Worm (Caenorhabditis elegans) whole organism, early embryonic: ENCODE measurements around the gene Y37D8A.25.

ENCODE experiments used
- B0310.2 ChIP-seq: sonication (generic microtip); optimal IDR thresholded peaks from 2 replicates; lab custom pipeline; 2016; ENCODE audit warnings: mild to moderate bottlenecking, missing genetic modification characterization, missing compliant biosample characterization
- F13C5.2 ChIP-seq: sonication (generic microtip); optimal IDR thresholded peaks from 2 replicates; lab custom pipeline; 2017; ENCODE audit warnings: mild to moderate bottlenecking, missing genetic modification characterization, inconsistent platforms, missing compliant biosample characterization
- aly-1 ChIP-seq: sonication (generic microtip); optimal IDR thresholded peaks from 2 replicates; lab custom pipeline; 2016; ENCODE audit warnings: missing genetic modification characterization, missing compliant biosample characterization
- ama-1 ChIP-seq: fragments of 150-350 bp; optimal IDR thresholded peaks from 2 replicates; lab custom pipeline; 2014
- ceh-13 ChIP-seq: fragments of 200-800 bp; sonication (Bioruptor generic); optimal IDR thresholded peaks from 2 replicates; lab custom pipeline; 2018; ENCODE audit warnings: mild to moderate bottlenecking, missing genetic modification characterization, missing compliant biosample characterization
- ceh-36 ChIP-seq: sonication (generic microtip); optimal IDR thresholded peaks from 2 replicates; lab custom pipeline; 2016; ENCODE audit warnings: missing genetic modification characterization, inconsistent platforms, missing compliant biosample characterization
- ets-7 ChIP-seq: sonication (generic microtip); optimal IDR thresholded peaks from 2 replicates; lab custom pipeline; 2016; ENCODE audit warnings: missing genotype, missing genetic modification characterization, missing compliant biosample characterization
- flt-1 ChIP-seq: fragments of 200-800 bp; sonication (Bioruptor generic); IDR thresholded peaks from 2 replicates; pipeline ENCODE4 v1.3.6; 2022; ENCODE audit warnings: missing genetic modification characterization, missing compliant biosample characterization
- hmbx-1 ChIP-seq: sonication (generic microtip); optimal IDR thresholded peaks from 2 replicates; lab custom pipeline; 2016; ENCODE audit warnings: mild to moderate bottlenecking, missing genetic modification characterization, missing compliant biosample characterization
- hmg-4 ChIP-seq: fragments of 200-800 bp; sonication (Bioruptor generic); optimal IDR thresholded peaks from 2 replicates; lab custom pipeline; 2018; ENCODE audit warnings: mild to moderate bottlenecking, missing genetic modification characterization, missing compliant biosample characterization
- hnd-1 ChIP-seq: sonication (generic microtip); optimal IDR thresholded peaks from 2 replicates; lab custom pipeline; 2016; ENCODE audit warnings: missing genetic modification characterization, missing compliant biosample characterization
- pes-1 ChIP-seq: fragments of 200-800 bp; sonication (Bioruptor generic); IDR thresholded peaks from 2 replicates; pipeline ENCODE4 v1.3.6; 2022; ENCODE audit warnings: missing genetic modification reagents, missing genetic modification characterization, missing compliant biosample characterization
- scrt-1 ChIP-seq: fragments of 200-800 bp; sonication (Bioruptor generic); IDR thresholded peaks from 2 replicates; pipeline ENCODE4 v1.3.6; 2022; ENCODE audit warnings: missing genetic modification characterization, missing compliant biosample characterization
- sea-1 ChIP-seq: fragments of 200-800 bp; sonication (Bioruptor generic); conservative IDR thresholded peaks from 2 replicates; pipeline ENCODE4 v1.3.6; 2022; ENCODE audit warnings: missing genetic modification characterization, missing compliant biosample characterization
- tbx-11 ChIP-seq: fragments of 200-800 bp; sonication (Bioruptor generic); IDR thresholded peaks from 2 replicates; pipeline ENCODE4 v1.3.6; 2022; ENCODE audit warnings: missing genetic modification characterization, missing compliant biosample characterization
- tbx-37 ChIP-seq: fragments of 200-800 bp; sonication (Bioruptor generic); conservative IDR thresholded peaks from 2 replicates; pipeline ENCODE4 v1.3.6; 2022; ENCODE audit warnings: missing genetic modification reagents, missing genetic modification characterization, missing compliant biosample characterization
- tra-4 ChIP-seq: sonication (generic microtip); optimal IDR thresholded peaks from 2 replicates; lab custom pipeline; 2017; ENCODE audit warnings: missing genetic modification characterization, missing compliant biosample characterization

The Y37D8A.25 gene

ce11 chrIII:12838299-12838698, 18.2 kb upstream of the Y37D8A.25 start:
- TF ChIP-seq ceh-13 = no peak
- TF ChIP-seq scrt-1 (GFP tag; lab: Robert Waterston, UW) = no peak
- no peak for TF ChIP-seq F13C5.2 (tag; lab: Kevin White, UChicago)

ce11 chrIII:12836742-12837285, 16.8 kb upstream of the Y37D8A.25 start:
- TF ChIP-seq ama-1 (no peak), B0310.2 (tag; lab: Kevin White, UChicago) (no peak), F13C5.2 (tag; lab: Kevin White, UChicago) (no peak), scrt-1 (GFP tag; lab: Robert Waterston, UW) (no peak), ceh-36 (tag; lab: Kevin White, UChicago) (no peak), hnd-1 (tag; lab: Kevin White, UChicago) (no peak), ets-7 (tag; lab: Kevin White, UChicago) (no peak), hmg-4 (GFP tag; lab: Kevin White, UChicago) (no peak)

- TF ChIP-seq aly-1 (tag; lab: Kevin White, UChicago) (no peak), tbx-37 (GFP tag; lab: Robert Waterston, UW) (no peak), hnd-1 (tag; lab: Kevin White, UChicago) (no peak), ceh-13 (no peak), sea-1 (no peak), ama-1 (no peak), flt-1 (GFP tag; lab: Robert Waterston, UW) (no peak), tbx-11 (GFP tag; lab: Robert Waterston, UW) (no peak), ceh-36 (tag; lab: Kevin White, UChicago) (no peak), tra-4 (no peak), B0310.2 (tag; lab: Kevin White, UChicago) (no peak), hmbx-1 (tag; lab: Kevin White, UChicago) (no peak), scrt-1 (GFP tag; lab: Robert Waterston, UW) (no peak), ets-7 (tag; lab: Kevin White, UChicago) (no peak), pes-1 (GFP tag; lab: Robert Waterston, UW) (no peak), hmg-4 (GFP tag; lab: Kevin White, UChicago) (no peak)
Measured at ce11 chrIII:12833079-12833478, 13.0 kb upstream of the Y37D8A.25 start.

DNA sequence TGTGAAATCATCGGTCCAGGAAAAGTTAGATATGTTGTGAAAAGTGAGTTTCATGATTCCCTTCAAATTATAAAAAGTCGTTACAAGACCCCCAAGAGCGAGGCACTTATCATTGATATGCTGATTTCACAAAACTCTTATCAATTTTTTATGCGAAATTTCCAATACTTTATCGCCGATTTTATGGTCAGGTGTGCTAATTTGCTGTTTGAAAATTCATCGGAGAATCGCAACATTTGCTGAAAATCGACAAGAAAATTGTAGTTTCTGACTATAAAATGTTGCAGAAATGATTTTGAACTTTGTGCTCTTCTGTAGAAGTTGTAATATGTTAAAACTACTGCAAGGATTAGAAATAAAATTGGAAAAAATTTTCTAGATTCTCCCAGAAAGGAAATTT, 11.6 kb upstream of the Y37D8A.25 start:
- no peak for TF ChIP-seq hnd-1 (tag; lab: Kevin White, UChicago)
- no peak for TF ChIP-seq B0310.2 (tag; lab: Kevin White, UChicago)
- no peak for TF ChIP-seq flt-1 (GFP tag; lab: Robert Waterston, UW)
- TF ChIP-seq hmbx-1 (tag; lab: Kevin White, UChicago) = no peak
- no peak for TF ChIP-seq sea-1
- no peak for TF ChIP-seq tbx-37 (GFP tag; lab: Robert Waterston, UW)
- no peak for TF ChIP-seq pes-1 (GFP tag; lab: Robert Waterston, UW)
- TF ChIP-seq ama-1 = no peak

ce11 chrIII:12829068-12829467, 9.0 kb upstream of the Y37D8A.25 start, which contains the start of gene Y37D8A.3:
Gene Y37D8A.3 (plus strand): TSS chrIII:12829368.
- TF ChIP-seq sea-1 (no peak), hmbx-1 (tag; lab: Kevin White, UChicago) (no peak), ets-7 (tag; lab: Kevin White, UChicago) (no peak), ceh-36 (tag; lab: Kevin White, UChicago) (no peak), aly-1 (tag; lab: Kevin White, UChicago) (no peak), tra-4 (no peak), tbx-11 (GFP tag; lab: Robert Waterston, UW) (no peak), flt-1 (GFP tag; lab: Robert Waterston, UW) (no peak), tbx-37 (GFP tag; lab: Robert Waterston, UW) (no peak), ceh-13 (no peak), B0310.2 (tag; lab: Kevin White, UChicago) (no peak), hnd-1 (tag; lab: Kevin White, UChicago) (no peak), scrt-1 (GFP tag; lab: Robert Waterston, UW) (no peak), F13C5.2 (tag; lab: Kevin White, UChicago) (no peak), ama-1 (no peak)

DNA sequence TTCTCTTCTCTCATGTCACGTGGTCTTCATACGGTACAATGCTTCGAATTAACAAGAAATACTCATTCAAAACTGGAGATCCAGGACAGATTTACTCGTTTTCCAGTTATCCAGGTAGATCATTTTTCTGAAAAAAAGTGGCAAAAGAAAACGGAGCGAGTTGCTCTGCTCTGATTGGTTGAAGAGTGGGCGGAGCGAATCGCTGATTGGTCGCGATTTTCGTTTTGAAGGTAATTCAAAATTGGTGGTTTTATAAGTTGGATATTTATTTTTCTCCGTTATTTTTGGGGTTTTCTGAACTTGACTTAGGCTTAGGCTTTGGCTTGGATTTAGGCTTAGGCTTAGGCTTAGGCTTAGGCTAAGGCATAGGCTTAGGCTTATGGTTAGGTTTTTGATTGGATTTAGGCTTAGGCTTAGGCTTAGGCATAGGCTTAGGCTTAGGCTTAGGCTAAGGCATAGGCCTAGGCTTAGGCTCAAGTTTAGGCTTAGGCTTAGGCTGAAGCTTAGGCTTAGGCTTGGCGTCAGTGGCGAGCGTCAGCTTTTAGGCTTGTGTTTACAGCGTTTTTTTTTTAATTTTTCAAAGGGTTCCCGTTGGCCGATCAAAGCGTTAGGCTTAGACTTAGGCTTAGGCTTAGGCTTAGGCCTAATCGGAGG, 2.7 kb upstream of the Y37D8A.25 start:
- TF ChIP-seq F13C5.2 (tag; lab: Kevin White, UChicago) (no peak), ceh-36 (tag; lab: Kevin White, UChicago) (peak; percentile 72)

ce11 chrIII:12821331-12821730, 1.3 kb upstream of the Y37D8A.25 start:
- TF ChIP-seq tbx-37 (GFP tag; lab: Robert Waterston, UW) (no peak), hmbx-1 (tag; lab: Kevin White, UChicago) (no peak), ama-1 (no peak), ceh-36 (tag; lab: Kevin White, UChicago) (no peak), tbx-11 (GFP tag; lab: Robert Waterston, UW) (no peak), pes-1 (GFP tag; lab: Robert Waterston, UW) (no peak), aly-1 (tag; lab: Kevin White, UChicago) (no peak), flt-1 (GFP tag; lab: Robert Waterston, UW) (no peak)

DNA sequence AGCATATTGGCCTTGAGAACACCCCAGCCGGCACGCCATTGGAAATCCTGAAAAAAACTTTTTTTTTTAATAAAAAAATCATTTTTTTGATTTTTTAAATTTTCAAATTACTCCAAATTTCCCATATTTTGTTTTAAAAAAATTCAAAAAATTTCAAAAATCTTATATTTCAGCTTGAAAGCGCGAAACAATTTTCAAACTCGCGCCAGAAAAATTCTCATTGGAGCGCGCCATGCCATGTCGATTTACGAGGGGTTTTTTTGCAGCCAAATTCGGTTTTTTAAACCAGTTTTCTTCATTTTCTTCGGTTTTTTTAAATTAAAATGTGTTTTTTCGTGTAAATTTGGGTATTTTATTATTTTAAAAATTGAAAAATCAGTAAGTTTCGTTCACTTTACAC, 905 bp downstream of the Y37D8A.25 start:
- no peak for TF ChIP-seq ceh-13
- no peak for TF ChIP-seq scrt-1 (GFP tag; lab: Robert Waterston, UW)
- TF ChIP-seq tra-4 = no peak
- no peak for TF ChIP-seq hmbx-1 (tag; lab: Kevin White, UChicago)
- no peak for TF ChIP-seq pes-1 (GFP tag; lab: Robert Waterston, UW)
- no peak for TF ChIP-seq ceh-36 (tag; lab: Kevin White, UChicago)
- no peak for TF ChIP-seq tbx-11 (GFP tag; lab: Robert Waterston, UW)
- no peak for TF ChIP-seq tbx-37 (GFP tag; lab: Robert Waterston, UW)
- no peak for TF ChIP-seq ama-1
- no peak for TF ChIP-seq hnd-1 (tag; lab: Kevin White, UChicago)
- TF ChIP-seq flt-1 (GFP tag; lab: Robert Waterston, UW) = no peak
- no peak for TF ChIP-seq hmg-4 (GFP tag; lab: Kevin White, UChicago)
- TF ChIP-seq sea-1 = no peak
